Fruit fly (Drosophila melanogaster): ENCODE measurements around the gene KdelR.

DNA sequence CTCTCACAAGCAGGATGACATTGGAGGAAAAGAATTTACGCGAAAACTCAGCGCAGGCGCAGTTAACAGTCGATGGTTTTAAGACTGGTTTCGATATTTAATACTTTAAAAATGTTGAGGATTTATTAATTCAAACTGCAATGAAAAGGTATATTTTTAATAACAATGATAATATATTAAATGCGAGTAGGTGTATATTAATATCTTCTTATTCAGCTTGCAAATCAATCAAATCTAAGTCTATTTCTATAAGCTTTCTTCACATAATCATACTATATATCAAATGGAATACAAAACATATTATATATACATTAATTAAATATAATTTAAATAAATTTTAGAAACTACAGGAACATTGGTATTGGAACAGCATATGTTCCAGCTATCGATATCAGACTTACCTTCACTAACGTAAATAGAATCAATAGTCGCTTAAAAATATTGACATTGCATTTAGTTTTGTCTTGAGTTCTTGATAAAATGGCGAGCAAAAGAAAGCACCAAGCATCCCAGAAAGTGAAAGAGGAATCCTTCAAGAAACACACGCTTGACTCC lies 9.0 kb downstream of the KdelR start, which contains the start of the genes TBC1D16 and holn1:
- TF ChIP-seq CG32121 (GFP tag; IDR thresholded peaks at IDR 0.05) (no peak), Snoo (tag; optimal IDR thresholded peaks at IDR 0.05) (no peak), CG12605 (GFP tag; IDR thresholded peaks at IDR 0.05) (no peak), D1 (tag; optimal IDR thresholded peaks at IDR 0.05) (no peak)
